Fruit fly (Drosophila melanogaster) whole organism, embryonic: ENCODE data around the gene CG42660.
A peak's percentile ranks its signal among the peaks of the same experiment; 100 is the strongest.

Experiments used
- CG10147 ChIP-seq: fragments of 200-800 bp; sonication (Bioruptor generic); optimal IDR thresholded peaks from 2 replicates; lab custom pipeline; 2019; ENCODE audit warnings: missing biosample characterization, mild to moderate bottlenecking, missing genetic modification characterization, moderate library complexity
- CG10209 ChIP-seq: fragments of 200-800 bp; sonication (Bioruptor generic); optimal IDR thresholded peaks from 3 replicates; lab custom pipeline; 2017; ENCODE audit warnings: missing biosample characterization, mild to moderate bottlenecking, missing genetic modification characterization, missing genetic modification reagents
- CG11504 ChIP-seq: fragments of 200-800 bp; sonication (Bioruptor generic); optimal IDR thresholded peaks from 3 replicates; lab custom pipeline; 2019; ENCODE audit warnings: missing biosample characterization, mild to moderate bottlenecking, missing genetic modification characterization, moderate library complexity
- CG12104 ChIP-seq: fragments of 200-800 bp; sonication (Bioruptor generic); optimal IDR thresholded peaks from 3 replicates; lab custom pipeline; 2016; ENCODE audit warnings: missing biosample characterization, missing genetic modification characterization
- CG12769 ChIP-seq: fragments of 200-800 bp; sonication (Bioruptor generic); optimal IDR thresholded peaks from 2 replicates; lab custom pipeline; 2019; ENCODE audit warnings: missing biosample characterization, mild to moderate bottlenecking, missing genetic modification characterization, moderate library complexity
- CG13775 ChIP-seq: fragments of 200-800 bp; sonication (Bioruptor generic); optimal IDR thresholded peaks from 3 replicates; lab custom pipeline; 2017; ENCODE audit warnings: missing biosample characterization, mild to moderate bottlenecking, missing genetic modification characterization
- CG14710 ChIP-seq: fragments of 200-800 bp; sonication (Bioruptor generic); optimal IDR thresholded peaks from 3 replicates; lab custom pipeline; 2019; ENCODE audit warnings: missing biosample characterization, mild to moderate bottlenecking, missing genetic modification characterization, moderate library complexity
- CG1602 ChIP-seq: fragments of 200-800 bp; sonication (Bioruptor generic); optimal IDR thresholded peaks from 3 replicates; lab custom pipeline; 2016; ENCODE audit warnings: missing biosample characterization, missing genetic modification characterization
- CG16863 ChIP-seq: fragments of 200-800 bp; sonication (Bioruptor generic); optimal IDR thresholded peaks from 3 replicates; lab custom pipeline; 2016; ENCODE audit warnings: missing biosample characterization, missing genetic modification characterization
- CG17829 ChIP-seq: fragments of 200-800 bp; optimal IDR thresholded peaks from 2 replicates; lab custom pipeline; 2019; ENCODE audit warnings: missing biosample characterization, mild to moderate bottlenecking, missing genetic modification characterization, moderate library complexity
- CG18262 ChIP-seq: fragments of 200-800 bp; optimal IDR thresholded peaks from 3 replicates; lab custom pipeline; 2019; ENCODE audit warnings: missing biosample characterization, mild to moderate bottlenecking, missing genetic modification characterization, moderate library complexity
- CG2116 ChIP-seq: fragments of 200-800 bp; sonication (Bioruptor generic); optimal IDR thresholded peaks from 3 replicates; lab custom pipeline; 2018; ENCODE audit warnings: missing biosample characterization, mild to moderate bottlenecking, missing genetic modification characterization
- CG31441 ChIP-seq: fragments of 200-800 bp; sonication (Bioruptor generic); IDR thresholded peaks from 2 replicates; pipeline ENCODE4 v1.3.6; 2022; ENCODE audit warnings: missing biosample characterization, missing genetic modification characterization
- CG3281 ChIP-seq: fragments of 200-800 bp; sonication (Bioruptor generic); optimal IDR thresholded peaks from 3 replicates; lab custom pipeline; 2017; ENCODE audit warnings: missing biosample characterization, mild to moderate bottlenecking, missing genetic modification characterization
- CG3847 ChIP-seq: fragments of 200-800 bp; sonication (Bioruptor generic); IDR thresholded peaks from 2 replicates; pipeline ENCODE4 v1.3.6; 2022; ENCODE audit warnings: missing biosample characterization, missing genetic modification characterization
- CG4404 ChIP-seq: fragments of 200-800 bp; sonication (Bioruptor generic); IDR thresholded peaks from 2 replicates; pipeline ENCODE4 v1.3.6; 2022; ENCODE audit warnings: missing biosample characterization, missing genetic modification characterization
- CG6654 ChIP-seq: fragments of 200-800 bp; sonication (Bioruptor generic); optimal IDR thresholded peaks from 2 replicates; lab custom pipeline; 2017; ENCODE audit warnings: missing biosample characterization, mild to moderate bottlenecking, missing genetic modification characterization
- Dbx ChIP-seq: fragments of 200-800 bp; sonication (Bioruptor generic); IDR thresholded peaks from 3 replicates; pipeline ENCODE4 v1.3.6; 2022; ENCODE audit warnings: missing biosample characterization, missing genetic modification characterization
- Dp ChIP-seq: fragments of 200-800 bp; sonication (Bioruptor generic); optimal IDR thresholded peaks from 2 replicates; lab custom pipeline; 2018; ENCODE audit warnings: missing biosample characterization, mild to moderate bottlenecking, missing genetic modification characterization, moderate library complexity
- Ets97D ChIP-seq: fragments of 200-800 bp; sonication (Bioruptor generic); optimal IDR thresholded peaks from 3 replicates; lab custom pipeline; 2016; ENCODE audit warnings: missing biosample characterization, missing genetic modification characterization
- HLH54F ChIP-seq: fragments of 200-800 bp; sonication (Bioruptor generic); optimal IDR thresholded peaks from 3 replicates; lab custom pipeline; 2016; ENCODE audit warnings: missing biosample characterization, missing genetic modification characterization
- Hr78 ChIP-seq, 2 experiments: fragments of 200-800 bp in 1 of 2; fragments of >200 bp in 1 of 2; sonication (Bioruptor generic) in 1 of 2; optimal IDR thresholded peaks; 2 replicates each; lab custom pipeline; 2017 to 2019; ENCODE audit warnings: missing biosample characterization in 2 of 2, missing genetic modification characterization in 2 of 2, mild to moderate bottlenecking in 1 of 2, moderate library complexity in 1 of 2
- Lhr ChIP-seq: fragments of 200-800 bp; sonication (Bioruptor generic); optimal IDR thresholded peaks from 3 replicates; lab custom pipeline; 2017; ENCODE audit warnings: mild to moderate bottlenecking, missing biosample characterization, missing genetic modification reagents, missing genetic modification characterization
- MBD-R2 ChIP-seq: fragments of 200-800 bp; sonication (Bioruptor generic); IDR thresholded peaks from 2 replicates; pipeline ENCODE4 v1.3.6; 2022; ENCODE audit warnings: missing biosample characterization, missing genetic modification characterization
- MESR4 ChIP-seq: fragments of 200-800 bp; sonication (Bioruptor generic); optimal IDR thresholded peaks from 2 replicates; lab custom pipeline; 2018; ENCODE audit warnings: missing biosample characterization, mild to moderate bottlenecking, missing genetic modification characterization, moderate library complexity
- Pdp1 ChIP-seq, 2 experiments: fragments of 200-800 bp; sonication (Bioruptor generic); optimal IDR thresholded peaks; 3 replicates each; lab custom pipeline; 2016; ENCODE audit warnings: missing biosample characterization in 2 of 2, missing genetic modification characterization in 2 of 2, mild to moderate bottlenecking in 1 of 2, moderate library complexity in 1 of 2
- YL-1 ChIP-seq: fragments of 200-800 bp; sonication (Bioruptor generic); optimal IDR thresholded peaks from 3 replicates; lab custom pipeline; 2017; ENCODE audit warnings: missing biosample characterization, mild to moderate bottlenecking, missing genetic modification characterization
- bcd ChIP-seq: fragments of 200-800 bp; sonication (Bioruptor generic); optimal IDR thresholded peaks from 2 replicates; lab custom pipeline; 2017; ENCODE audit warnings: missing biosample characterization, mild to moderate bottlenecking, missing genetic modification characterization
- bsh ChIP-seq, 2 experiments: fragments of 200-800 bp; sonication (Bioruptor generic); optimal IDR thresholded peaks; 2 replicates each; lab custom pipeline; 2017 to 2018; ENCODE audit warnings: mild to moderate bottlenecking in 2 of 2, missing biosample characterization in 2 of 2, missing genetic modification characterization in 2 of 2, moderate library complexity in 1 of 2
- corto ChIP-seq: fragments of 200-800 bp; sonication (Bioruptor generic); optimal IDR thresholded peaks from 2 replicates; lab custom pipeline; 2016; ENCODE audit warnings: missing biosample characterization, mild to moderate bottlenecking, missing genetic modification characterization, moderate library complexity
- crol ChIP-seq: fragments of 200-800 bp; sonication (Bioruptor generic); IDR thresholded peaks from 2 replicates; pipeline ENCODE4 v1.3.6; 2022; ENCODE audit warnings: missing biosample characterization, missing genetic modification characterization
- disco-r ChIP-seq: fragments of 200-800 bp; sonication (Bioruptor generic); optimal IDR thresholded peaks from 2 replicates; lab custom pipeline; 2016; ENCODE audit warnings: missing biosample characterization, missing genetic modification characterization
- eve ChIP-seq, 2 experiments: fragments of >200 bp; optimal IDR thresholded peaks; 2 replicates each; lab custom pipeline; 2017; ENCODE audit warnings: missing biosample characterization in 2 of 2, missing genetic modification characterization in 2 of 2
- gsb ChIP-seq: fragments of 200-800 bp; sonication (Bioruptor generic); IDR thresholded peaks from 2 replicates; pipeline ENCODE4 v1.3.6; 2022; ENCODE audit warnings: missing biosample characterization, missing genetic modification characterization
- ind ChIP-seq: fragments of 200-800 bp; sonication (Bioruptor generic); optimal IDR thresholded peaks from 3 replicates; lab custom pipeline; 2016; ENCODE audit warnings: missing biosample characterization, missing genetic modification characterization
- lab ChIP-seq: fragments of 200-800 bp; sonication (Bioruptor generic); optimal IDR thresholded peaks from 3 replicates; lab custom pipeline; 2017; ENCODE audit warnings: missing biosample characterization, missing genetic modification characterization, mild to moderate bottlenecking, moderate library complexity, missing genetic modification reagents
- nerfin-1 ChIP-seq: fragments of 200-800 bp; sonication (Bioruptor generic); optimal IDR thresholded peaks from 3 replicates; lab custom pipeline; 2019; ENCODE audit warnings: missing biosample characterization, mild to moderate bottlenecking, missing genetic modification characterization, moderate library complexity
- org-1 ChIP-seq: fragments of 200-800 bp; sonication (Bioruptor generic); optimal IDR thresholded peaks from 2 replicates; lab custom pipeline; 2017; ENCODE audit warnings: missing biosample characterization, missing genetic modification characterization
- pfk ChIP-seq: fragments of 200-800 bp; sonication (Bioruptor generic); optimal IDR thresholded peaks from 2 replicates; lab custom pipeline; 2018; ENCODE audit warnings: missing biosample characterization, mild to moderate bottlenecking, missing genetic modification characterization, moderate library complexity
- phol ChIP-seq: fragments of 200-800 bp; sonication (Bioruptor generic); optimal IDR thresholded peaks from 3 replicates; lab custom pipeline; 2018; ENCODE audit warnings: missing biosample characterization, mild to moderate bottlenecking, missing genetic modification characterization, moderate library complexity
- row ChIP-seq: fragments of 200-800 bp; sonication (Bioruptor generic); IDR thresholded peaks from 3 replicates; pipeline ENCODE4 v1.3.6; 2022; ENCODE audit warnings: missing biosample characterization, missing genetic modification characterization
- sd ChIP-seq: fragments of 200-800 bp; sonication (Bioruptor generic); optimal IDR thresholded peaks from 3 replicates; lab custom pipeline; 2018; ENCODE audit warnings: missing biosample characterization, mild to moderate bottlenecking, missing genetic modification characterization, moderate library complexity
- slbo ChIP-seq: fragments of 200-800 bp; sonication (Bioruptor generic); IDR thresholded peaks from 2 replicates; pipeline ENCODE4 v1.3.6; 2022; ENCODE audit warnings: missing biosample characterization, missing genetic modification characterization
- sob ChIP-seq: fragments of 200-800 bp; sonication (Bioruptor generic); IDR thresholded peaks from 2 replicates; pipeline ENCODE4 v1.3.6; 2022; ENCODE audit warnings: missing biosample characterization, missing genetic modification characterization
- tin ChIP-seq: fragments of 200-800 bp; sonication (Bioruptor generic); optimal IDR thresholded peaks from 3 replicates; lab custom pipeline; 2016; ENCODE audit warnings: missing biosample characterization, missing genetic modification characterization
- twi ChIP-seq: fragments of 200-800 bp; optimal IDR thresholded peaks from 2 replicates; lab custom pipeline; 2019; ENCODE audit warnings: missing biosample characterization, mild to moderate bottlenecking, missing genetic modification characterization, moderate library complexity
- wek ChIP-seq: fragments of 200-800 bp; sonication (Bioruptor generic); optimal IDR thresholded peaks from 3 replicates; lab custom pipeline; 2018; ENCODE audit warnings: missing biosample characterization, mild to moderate bottlenecking, missing genetic modification characterization, moderate library complexity

The CG42660 gene

dm6 chr3L:7510414-7511384, 45.4 kb downstream of the CG42660 start, which contains the start of gene CG7546 (continued):
- TF ChIP-seq corto (GFP tag; lab: Kevin White, UChicago) (no peak), gsb (no peak), lab (GFP tag; lab: Kevin White, UChicago) (no peak), nerfin-1 (peak; percentile 27), CG4404 (no peak), CG13775 (peak; percentile 61), CG12769 (no peak), wek (GFP tag; lab: Kevin White, UChicago) (no peak), row (GFP tag; lab: Robert Waterston, UW) (peak; percentile 80), Dbx (0 out of 3 replicates have a peak, but pooled peaks have one; percentile 18), sob (GFP tag; lab: Robert Waterston, UW) (0 out of 2 replicates have a peak, but pooled peaks have one; percentile 11), org-1 (GFP tag; lab: Kevin White, UChicago) (no peak), ind (GFP tag; lab: Kevin White, UChicago) (peak; percentile 56), CG10147 (no peak), Pdp1 (GFP tag; optimal IDR thresholded peaks at IDR 0.05; lab: Kevin White, UChicago) (peak in 1 of 2 experiments; percentile 21), Lhr (GFP tag; lab: Kevin White, UChicago) (peak; percentile 63), crol (GFP tag; lab: Robert Waterston, UW) (peak; percentile 99), MESR4 (peak; percentile 97), disco-r (GFP tag; lab: Kevin White, UChicago) (no peak), tin (GFP tag; lab: Kevin White, UChicago) (peak; percentile 10), CG16863 (GFP tag; lab: Kevin White, UChicago) (peak; percentile 16), eve (GFP tag; optimal IDR thresholded peaks at IDR 0.05; lab: Kevin White, UChicago) (no peak), CG10209 (peak; percentile 24), CG14710 (tag; lab: Kevin White, UChicago) (peak; percentile 72), pfk (no peak), MBD-R2 (peak; percentile 64), bcd (GFP tag; lab: Kevin White, UChicago) (peak; percentile 31), slbo (GFP tag; lab: Robert Waterston, UW) (peak; percentile 69), CG12104 (GFP tag; lab: Kevin White, UChicago) (peak; percentile 50), CG31441 (GFP tag; lab: Robert Waterston, UW) (peak; percentile 59; the same call in 1 of the 2 replicates), twi (peak; percentile 29), HLH54F (GFP tag; lab: Kevin White, UChicago) (peak; percentile 27), CG11504 (tag; lab: Kevin White, UChicago) (peak; percentile 59), CG2116 (GFP tag; lab: Kevin White, UChicago) (peak; percentile 96), CG6654 (GFP tag; lab: Kevin White, UChicago) (no peak), Ets97D (GFP tag; lab: Kevin White, UChicago) (peak; percentile 39), CG3847 (GFP tag; lab: Robert Waterston, UW) (peak; percentile 73), CG17829 (peak; percentile 31), phol (tag; lab: Kevin White, UChicago) (peak; percentile 91), Hr78 (GFP tag; optimal IDR thresholded peaks at IDR 0.05; lab: Kevin White, UChicago) (no peak), CG3281 (peak; percentile 28), bsh (GFP tag; optimal IDR thresholded peaks at IDR 0.05; lab: Kevin White, UChicago) (peak in 1 of 2 experiments; percentile 17), sd (tag; lab: Kevin White, UChicago) (peak; percentile 88), CG18262 (tag; lab: Kevin White, UChicago) (peak; percentile 39), CG1602 (GFP tag; lab: Kevin White, UChicago) (peak; percentile 28), Dp (peak; percentile 93), YL-1 (GFP tag; lab: Kevin White, UChicago) (peak; percentile 43)
